Worm (Caenorhabditis elegans) whole organism, late embryonic: ENCODE results near the gene Y37E11B.5.

Experiments
- C08G9.2 ChIP-seq: sonication (generic microtip); optimal IDR thresholded peaks from 2 replicates; lab custom pipeline; 2016; ENCODE audit warnings: mild to moderate bottlenecking, missing genetic modification characterization, moderate library complexity, missing compliant biosample characterization
- K09A11.1 ChIP-seq: sonication (generic microtip); optimal IDR thresholded peaks from 2 replicates; lab custom pipeline; 2017; ENCODE audit warnings: antibody characterized with exemption, mild to moderate bottlenecking, missing genetic modification characterization, missing compliant biosample characterization; ENCODE audit not compliant: insufficient read depth
- T23F11.4 ChIP-seq: fragments of 200-800 bp; sonication (Bioruptor generic); optimal IDR thresholded peaks from 2 replicates; lab custom pipeline; 2018; ENCODE audit warnings: mild to moderate bottlenecking, missing genetic modification characterization, missing compliant biosample characterization
- ama-1 ChIP-seq: fragments of 150-350 bp; optimal IDR thresholded peaks from 2 replicates; lab custom pipeline; 2014
- ceh-14 ChIP-seq: sonication (generic microtip); optimal IDR thresholded peaks from 2 replicates; lab custom pipeline; 2016; ENCODE audit warnings: missing genotype, missing genetic modification characterization, missing compliant biosample characterization
- ceh-19 ChIP-seq: fragments of 200-800 bp; sonication (Bioruptor generic); optimal IDR thresholded peaks from 2 replicates; lab custom pipeline; 2018; ENCODE audit warnings: mild to moderate bottlenecking, missing genetic modification characterization, missing compliant biosample characterization
- ceh-30 ChIP-seq: fragments of 150-350 bp; optimal IDR thresholded peaks from 2 replicates; lab custom pipeline; 2014; ENCODE audit warnings: missing biosample characterization, missing genetic modification characterization
- ceh-31 ChIP-seq: sonication (generic microtip); optimal IDR thresholded peaks from 2 replicates; lab custom pipeline; 2016; ENCODE audit warnings: missing genetic modification characterization, missing compliant biosample characterization
- ceh-45 ChIP-seq: fragments of 200-800 bp; sonication (Bioruptor generic); IDR thresholded peaks from 2 replicates; pipeline ENCODE4 v1.3.6; 2022; ENCODE audit warnings: missing genetic modification reagents, missing genetic modification characterization, missing compliant biosample characterization
- ceh-48 ChIP-seq: sonication (generic microtip); optimal IDR thresholded peaks from 2 replicates; lab custom pipeline; 2016; ENCODE audit warnings: missing genetic modification characterization, inconsistent platforms, missing compliant biosample characterization
- ceh-6 ChIP-seq: fragments of 200-800 bp; sonication (Bioruptor generic); optimal IDR thresholded peaks from 2 replicates; lab custom pipeline; 2018; ENCODE audit warnings: mild to moderate bottlenecking, missing genetic modification characterization, missing compliant biosample characterization
- dmd-4 ChIP-seq: sonication (generic microtip); optimal IDR thresholded peaks from 2 replicates; lab custom pipeline; 2016; ENCODE audit warnings: borderline replicate concordance, missing genetic modification characterization, missing compliant biosample characterization
- dve-1 ChIP-seq: sonication (generic microtip); optimal IDR thresholded peaks from 2 replicates; lab custom pipeline; 2017; ENCODE audit warnings: antibody characterized with exemption, mild to moderate bottlenecking, missing genetic modification characterization, missing compliant biosample characterization
- elt-2 ChIP-seq: sonication (generic microtip); optimal IDR thresholded peaks from 2 replicates; lab custom pipeline; 2016; ENCODE audit warnings: missing genetic modification reagents, missing genetic modification characterization, missing compliant biosample characterization
- elt-4 ChIP-seq: sonication (generic microtip); optimal IDR thresholded peaks from 2 replicates; lab custom pipeline; 2016; ENCODE audit warnings: missing genetic modification characterization, missing compliant biosample characterization
- fax-1 ChIP-seq: sonication (generic microtip); optimal IDR thresholded peaks from 2 replicates; lab custom pipeline; 2016; ENCODE audit warnings: missing genotype, missing genetic modification characterization, missing compliant biosample characterization
- fkh-10 ChIP-seq: fragments of 150-350 bp; optimal IDR thresholded peaks from 2 replicates; lab custom pipeline; 2014; ENCODE audit warnings: missing biosample characterization, missing genetic modification reagents, missing genetic modification characterization
- fkh-6 ChIP-seq: sonication (generic microtip); optimal IDR thresholded peaks from 2 replicates; lab custom pipeline; 2016; ENCODE audit warnings: missing genetic modification characterization, missing compliant biosample characterization
- gmeb-2 ChIP-seq: sonication (generic microtip); optimal IDR thresholded peaks from 2 replicates; lab custom pipeline; 2016; ENCODE audit warnings: missing genetic modification characterization, inconsistent platforms, missing compliant biosample characterization
- hlh-15 ChIP-seq: sonication (generic microtip); optimal IDR thresholded peaks from 2 replicates; lab custom pipeline; 2016; ENCODE audit warnings: missing genetic modification characterization, missing compliant biosample characterization
- hlh-30 ChIP-seq: sonication (generic microtip); optimal IDR thresholded peaks from 2 replicates; lab custom pipeline; 2017; ENCODE audit warnings: antibody characterized with exemption, missing genetic modification characterization, missing compliant biosample characterization; ENCODE audit not compliant: insufficient read depth
- hlh-6 ChIP-seq: sonication (generic microtip); optimal IDR thresholded peaks from 2 replicates; lab custom pipeline; 2016; ENCODE audit warnings: missing genotype, missing genetic modification characterization, missing compliant biosample characterization
- madf-2 ChIP-seq: sonication (generic microtip); optimal IDR thresholded peaks from 2 replicates; lab custom pipeline; 2017; ENCODE audit warnings: missing genetic modification characterization, missing compliant biosample characterization
- npax-4 ChIP-seq: sonication (generic microtip); optimal IDR thresholded peaks from 2 replicates; lab custom pipeline; 2016; ENCODE audit warnings: missing genetic modification characterization, missing compliant biosample characterization
- odd-2 ChIP-seq: sonication (generic microtip); optimal IDR thresholded peaks from 2 replicates; lab custom pipeline; 2017; ENCODE audit warnings: antibody characterized with exemption, mild to moderate bottlenecking, missing genetic modification characterization, missing compliant biosample characterization
- pat-9 ChIP-seq: fragments of 200-800 bp; sonication (Bioruptor generic); optimal IDR thresholded peaks from 2 replicates; lab custom pipeline; 2018; ENCODE audit warnings: mild to moderate bottlenecking, missing genetic modification characterization, moderate library complexity, missing compliant biosample characterization
- pax-1 ChIP-seq: fragments of 150-350 bp; optimal IDR thresholded peaks from 2 replicates; lab custom pipeline; 2014; ENCODE audit warnings: missing biosample characterization, missing genetic modification characterization
- pha-2 ChIP-seq: sonication (generic microtip); optimal IDR thresholded peaks from 2 replicates; lab custom pipeline; 2017; ENCODE audit warnings: mild to moderate bottlenecking, missing genetic modification characterization, missing compliant biosample characterization
- ref-2 ChIP-seq: sonication (generic microtip); optimal IDR thresholded peaks from 2 replicates; lab custom pipeline; 2016; ENCODE audit warnings: missing genetic modification characterization, missing compliant biosample characterization
- sox-2 ChIP-seq: fragments of 200-800 bp; sonication (Bioruptor generic); IDR thresholded peaks from 2 replicates; pipeline ENCODE4 v1.3.6; 2022; ENCODE audit warnings: missing genetic modification reagents, missing genetic modification characterization, missing compliant biosample characterization
- syd-9 ChIP-seq: sonication (generic microtip); optimal IDR thresholded peaks from 2 replicates; lab custom pipeline; 2016; ENCODE audit warnings: mild to moderate bottlenecking, missing genetic modification characterization, moderate library complexity, missing compliant biosample characterization
- unc-3 ChIP-seq, 2 experiments: fragments of 200-800 bp in 1 of 2; sonication (Bioruptor generic) in 1 of 2; sonication (generic microtip) in 1 of 2; conservative IDR thresholded peaks in 1 of 2; optimal IDR thresholded peaks in 1 of 2; 2 replicates each; pipeline versions ENCODE4 v1.3.6 to Lab custom; 2016 to 2022; ENCODE audit warnings: missing compliant biosample characterization in 2 of 2, missing genetic modification characterization in 2 of 2, missing genetic modification reagents in 1 of 2
- unc-42 ChIP-seq: sonication (generic microtip); optimal IDR thresholded peaks from 2 replicates; lab custom pipeline; 2016; ENCODE audit warnings: missing genotype, missing genetic modification characterization, missing compliant biosample characterization
- unc-55 ChIP-seq: sonication (generic microtip); optimal IDR thresholded peaks from 2 replicates; lab custom pipeline; 2017; ENCODE audit warnings: missing biosample characterization, missing genetic modification reagents, missing genetic modification characterization
- ztf-16 ChIP-seq: sonication (generic microtip); optimal IDR thresholded peaks from 2 replicates; lab custom pipeline; 2017; ENCODE audit warnings: missing genetic modification characterization, missing compliant biosample characterization

Y37E11B.5 gene

DNA sequence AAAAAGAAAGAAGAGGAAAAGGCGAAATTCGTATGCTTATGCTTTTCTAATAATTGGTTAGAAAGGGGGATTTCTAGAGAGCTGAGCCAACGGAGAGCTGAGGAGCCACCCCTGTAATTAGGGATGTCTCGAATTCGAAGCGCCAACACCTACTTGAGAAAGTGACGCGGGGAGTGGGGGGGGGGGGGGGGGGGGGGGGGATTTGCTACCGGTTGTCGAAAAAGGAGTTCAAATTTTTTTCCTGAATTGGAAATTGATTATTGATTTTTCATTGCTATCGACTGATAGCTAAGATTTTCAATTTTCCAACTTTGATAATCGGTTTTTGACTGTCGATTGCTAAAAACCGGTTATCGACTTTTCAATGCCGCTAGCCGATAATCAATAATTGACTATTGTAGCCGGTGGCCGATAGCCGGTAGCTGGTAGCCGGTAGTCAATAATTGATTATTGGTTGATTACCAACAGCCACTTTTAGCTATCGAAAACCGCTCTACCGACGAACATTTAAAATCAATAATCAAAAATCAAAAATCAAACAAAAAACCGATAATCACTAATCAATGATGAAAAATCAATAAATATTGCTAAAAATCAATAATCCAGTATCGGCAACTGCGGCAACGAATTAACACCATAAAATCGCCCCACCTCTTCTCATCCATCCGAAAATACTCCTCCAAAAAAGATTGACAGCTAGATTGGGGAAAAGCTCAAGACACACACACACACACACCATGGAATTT lies 30.7 kb upstream of the Y37E11B.5 start:
- no peak for TF ChIP-seq ceh-19 (GFP tag; lab: Kevin White, UChicago)
- no peak for TF ChIP-seq T23F11.4 (GFP tag; lab: Kevin White, UChicago)
- no peak for TF ChIP-seq hlh-30
- no peak for TF ChIP-seq pha-2 (tag; lab: Kevin White, UChicago)
- no peak for TF ChIP-seq odd-2 (tag; lab: Kevin White, UChicago)
- TF ChIP-seq ama-1, result no peak
- no peak for TF ChIP-seq ceh-14
- no peak for TF ChIP-seq unc-55 (GFP tag; lab: Kevin White, UChicago)
- TF ChIP-seq madf-2, result no peak
- TF ChIP-seq gmeb-2 (tag; lab: Kevin White, UChicago), result no peak
- no peak for TF ChIP-seq ztf-16 (tag; lab: Kevin White, UChicago)
- TF ChIP-seq npax-4, result no peak

DNA sequence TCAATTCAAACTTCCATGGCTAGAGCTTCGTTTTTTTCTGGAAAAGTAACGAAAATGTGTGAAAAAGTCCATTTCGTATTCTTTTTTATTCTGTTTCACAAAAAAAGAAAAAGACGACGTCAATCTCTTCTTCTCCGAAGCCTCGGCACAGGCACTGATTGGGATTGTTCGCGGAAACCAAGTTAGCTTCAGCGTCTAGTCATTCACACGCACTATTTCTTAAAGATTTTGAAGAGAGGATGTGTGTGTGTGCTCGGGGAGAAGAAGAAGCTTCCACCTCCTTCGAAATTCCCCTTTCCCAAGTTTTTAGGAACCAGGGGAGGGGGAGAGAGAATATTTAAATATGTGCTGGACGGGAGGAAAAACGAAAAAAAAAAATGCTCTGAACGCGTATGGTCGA lies 28.1 kb upstream of the Y37E11B.5 start:
- TF ChIP-seq elt-2 (tag; lab: Kevin White, UChicago) (no peak), npax-4 (no peak), unc-42 (tag; lab: Kevin White, UChicago) (peak; percentile 90)

DNA sequence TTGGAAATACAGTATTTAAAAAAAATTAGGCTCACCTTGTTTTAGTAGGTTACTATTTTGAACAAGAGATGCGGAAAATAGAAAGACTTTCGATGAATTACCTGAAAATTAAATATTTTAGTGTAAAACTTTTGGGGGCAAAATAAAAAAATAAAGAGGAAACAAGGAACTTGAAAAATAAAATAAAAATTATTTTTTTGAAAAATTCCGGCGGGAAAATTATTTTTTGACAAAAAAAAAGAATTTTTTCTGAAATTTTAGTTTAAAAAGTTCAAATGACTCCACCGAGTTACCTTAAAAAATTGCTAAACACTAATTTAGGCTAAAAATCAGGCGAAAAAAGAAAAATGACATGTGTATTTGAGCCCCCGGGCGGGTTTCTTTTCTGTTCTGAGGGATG lies 26.2 kb upstream of the Y37E11B.5 start, which contains the start of the genes cha-1 and unc-17:
Gene cha-1 (minus strand): TSS at position 101 of the 400 bp plus-strand sequence.
Gene unc-17 (minus strand): TSS at position 103 of the 400 bp plus-strand sequence.
- TF ChIP-seq ceh-19 (GFP tag; lab: Kevin White, UChicago) (no peak), gmeb-2 (tag; lab: Kevin White, UChicago) (no peak), ztf-16 (tag; lab: Kevin White, UChicago) (no peak), pax-1 (tag; lab: Kevin White, UChicago) (no peak), syd-9 (no peak), K09A11.1 (tag; lab: Kevin White, UChicago) (no peak), dve-1 (tag; lab: Kevin White, UChicago) (no peak), ref-2 (no peak), sox-2 (GFP tag; lab: Robert Waterston, UW) (no peak)

DNA sequence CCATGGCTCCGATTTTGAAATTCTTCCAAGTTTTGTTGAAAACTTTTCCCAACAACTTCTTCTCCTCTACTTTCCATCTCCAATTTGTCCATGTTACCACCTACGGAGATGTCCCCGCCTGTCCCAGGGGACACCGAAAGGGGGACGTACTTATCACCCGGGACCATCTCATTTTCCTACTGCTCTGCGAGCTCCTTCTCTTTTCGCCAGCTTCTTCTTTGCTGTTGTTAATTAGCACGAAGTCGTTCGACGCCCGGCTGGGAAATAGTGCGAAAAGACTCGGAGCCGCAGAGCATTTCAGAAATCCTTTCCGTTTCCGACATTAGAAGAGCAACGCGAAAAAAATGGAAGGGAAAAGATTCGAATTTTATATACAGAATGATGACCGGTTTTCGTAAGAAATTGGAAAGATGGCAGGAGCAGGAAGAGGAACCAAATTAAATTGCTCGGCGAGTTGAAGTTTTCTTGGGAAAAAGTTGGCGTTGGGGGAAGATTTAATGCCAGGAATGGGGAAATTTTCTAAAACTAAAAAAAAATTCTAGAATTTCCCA lies 23.5 kb upstream of the Y37E11B.5 start:
- TF ChIP-seq unc-3 (GFP tag; conservative IDR thresholded peaks at IDR 0.05; lab: Robert Waterston, UW), result peak; percentile 59; the same call in 1 of the 2 replicates
- peak; percentile 39 for TF ChIP-seq unc-3 (tag; optimal IDR thresholded peaks at IDR 0.05; lab: Kevin White, UChicago)
- TF ChIP-seq unc-42 (tag; lab: Kevin White, UChicago), result peak; percentile 51
- no peak for TF ChIP-seq elt-2 (tag; lab: Kevin White, UChicago)

DNA sequence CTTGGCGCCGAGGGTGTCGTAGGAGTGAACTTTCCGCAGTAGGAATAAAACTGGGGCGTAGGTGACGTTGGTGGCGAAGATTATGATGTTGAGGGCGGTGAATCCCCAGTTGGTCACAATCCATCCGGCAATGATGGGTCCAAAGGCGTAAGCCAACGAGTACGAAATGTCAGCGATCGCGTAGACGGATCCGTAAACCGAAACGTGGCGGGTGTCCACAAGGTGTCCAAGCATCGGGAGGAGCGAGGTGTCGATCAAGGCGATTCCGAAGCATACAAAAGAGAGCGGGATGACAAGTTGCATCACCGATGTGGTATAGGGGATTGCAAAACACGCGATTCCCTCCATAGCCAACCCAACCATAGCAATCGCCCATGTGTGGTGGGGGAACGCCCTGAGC lies 20.4 kb upstream of the Y37E11B.5 start:
- TF ChIP-seq elt-4 (tag; lab: Kevin White, UChicago) (peak; percentile 81), hlh-6 (tag; lab: Kevin White, UChicago) (no peak)

DNA sequence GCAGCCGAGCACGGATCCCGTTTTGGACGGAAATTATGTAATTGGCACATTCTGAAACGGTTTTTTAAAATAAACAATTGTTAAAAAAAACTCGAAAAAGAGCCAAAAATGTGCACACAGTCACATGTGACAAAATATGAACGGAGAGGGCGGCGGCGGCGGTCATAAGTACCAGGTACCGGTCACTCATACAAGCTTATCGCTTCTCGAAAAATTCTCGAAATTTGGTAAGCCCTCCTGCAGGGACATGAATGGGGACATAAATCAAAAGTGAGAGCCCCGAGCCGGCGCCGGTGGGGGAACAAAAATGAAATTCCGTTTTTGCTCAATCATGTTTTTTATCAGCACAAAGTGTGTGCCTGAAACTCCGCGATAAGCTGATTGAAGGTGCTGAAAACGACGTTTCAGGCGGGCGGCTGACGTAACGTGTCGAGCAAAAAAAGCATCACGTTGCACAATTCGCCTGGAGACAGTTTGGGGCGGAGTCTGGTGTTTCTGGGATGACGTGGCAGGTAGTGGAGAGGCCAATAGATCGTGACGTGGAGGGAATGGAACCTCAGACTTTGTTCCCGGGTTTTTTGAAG lies 14.8 kb upstream of the Y37E11B.5 start, which contains the start of gene ltah-1.2:
Gene ltah-1.2 (minus strand): TSS at position 51 of the 584 bp plus-strand sequence.
- TF ChIP-seq ceh-30 (tag; lab: Kevin White, UChicago) (no peak), pha-2 (tag; lab: Kevin White, UChicago) (no peak), fax-1 (tag; lab: Kevin White, UChicago) (no peak), ceh-19 (GFP tag; lab: Kevin White, UChicago) (no peak), gmeb-2 (tag; lab: Kevin White, UChicago) (no peak), C08G9.2 (tag; lab: Kevin White, UChicago) (no peak), dmd-4 (tag; lab: Kevin White, UChicago) (no peak), fkh-10 (GFP tag; lab: Kevin White, UChicago) (no peak), ceh-31 (tag; lab: Kevin White, UChicago) (no peak), dve-1 (tag; lab: Kevin White, UChicago) (no peak), pat-9 (tag; lab: Kevin White, UChicago) (no peak), ceh-6 (GFP tag; lab: Kevin White, UChicago) (no peak), hlh-30 (no peak), fkh-6 (tag; lab: Kevin White, UChicago) (no peak), ceh-45 (GFP tag; lab: Robert Waterston, UW) (no peak), T23F11.4 (GFP tag; lab: Kevin White, UChicago) (no peak), ama-1 (no peak), hlh-15 (tag; lab: Kevin White, UChicago) (no peak), ceh-48 (tag; lab: Kevin White, UChicago) (no peak)
